Worm (Caenorhabditis elegans) whole organism, L4/young adult: ENCODE measurements around the gene F47B8.4.

ENCODE experiments used
- dao-5 ChIP-seq: sonication (generic microtip); optimal IDR thresholded peaks from 2 replicates; lab custom pipeline; 2016; ENCODE audit warnings: missing genotype, missing genetic modification characterization, moderate library complexity, missing compliant biosample characterization
- him-1 ChIP-seq: sonication (generic microtip); optimal IDR thresholded peaks from 2 replicates; lab custom pipeline; 2016; ENCODE audit warnings: missing genotype, missing genetic modification reagents, missing genetic modification characterization, missing compliant biosample characterization

ce11 chrV:14314236-14314635, 10.2 kb downstream of the F47B8.4 start, which contains the start of gene F47B8.1:
- TF ChIP-seq him-1 (no peak), dao-5 (tag; lab: Kevin White, UChicago) (no peak)
